Worm (Caenorhabditis elegans) whole organism, L1 larva: ENCODE data around the gene K08E4.8.

Experiments
- blmp-1 ChIP-seq: fragments of 150-350 bp; optimal IDR thresholded peaks from 2 replicates; lab custom pipeline; 2014; ENCODE audit warnings: missing biosample characterization, missing genetic modification characterization
- elt-2 ChIP-seq: sonication (generic microtip); optimal IDR thresholded peaks from 2 replicates; lab custom pipeline; 2016; ENCODE audit warnings: missing genetic modification characterization, mild to moderate bottlenecking, inconsistent platforms, missing compliant biosample characterization, missing genetic modification reagents
- fkh-10 ChIP-seq: sonication (generic microtip); optimal IDR thresholded peaks from 2 replicates; lab custom pipeline; 2017; ENCODE audit warnings: missing biosample characterization, missing genetic modification reagents, missing genetic modification characterization
- fos-1 ChIP-seq: fragments of 150-350 bp; optimal IDR thresholded peaks from 2 replicates; lab custom pipeline; 2014; ENCODE audit warnings: missing biosample characterization, missing genetic modification characterization
- nhr-11 ChIP-seq: fragments of 150-350 bp; optimal IDR thresholded peaks from 2 replicates; lab custom pipeline; 2014; ENCODE audit warnings: missing biosample characterization, missing genetic modification characterization
- nhr-12 ChIP-seq: sonication (generic microtip); optimal IDR thresholded peaks from 2 replicates; lab custom pipeline; 2017; ENCODE audit warnings: missing biosample characterization, missing genetic modification characterization
- tbx-2 ChIP-seq: sonication (generic microtip); optimal IDR thresholded peaks from 2 replicates; lab custom pipeline; 2016; ENCODE audit warnings: missing genetic modification characterization, missing compliant biosample characterization
- ztf-11 ChIP-seq, 2 experiments: sonication (generic microtip); optimal IDR thresholded peaks; 2 replicates each; lab custom pipeline; 2016 to 2017; ENCODE audit warnings: missing genetic modification characterization in 2 of 2, missing biosample characterization in 1 of 2, missing compliant biosample characterization in 1 of 2

DNA sequence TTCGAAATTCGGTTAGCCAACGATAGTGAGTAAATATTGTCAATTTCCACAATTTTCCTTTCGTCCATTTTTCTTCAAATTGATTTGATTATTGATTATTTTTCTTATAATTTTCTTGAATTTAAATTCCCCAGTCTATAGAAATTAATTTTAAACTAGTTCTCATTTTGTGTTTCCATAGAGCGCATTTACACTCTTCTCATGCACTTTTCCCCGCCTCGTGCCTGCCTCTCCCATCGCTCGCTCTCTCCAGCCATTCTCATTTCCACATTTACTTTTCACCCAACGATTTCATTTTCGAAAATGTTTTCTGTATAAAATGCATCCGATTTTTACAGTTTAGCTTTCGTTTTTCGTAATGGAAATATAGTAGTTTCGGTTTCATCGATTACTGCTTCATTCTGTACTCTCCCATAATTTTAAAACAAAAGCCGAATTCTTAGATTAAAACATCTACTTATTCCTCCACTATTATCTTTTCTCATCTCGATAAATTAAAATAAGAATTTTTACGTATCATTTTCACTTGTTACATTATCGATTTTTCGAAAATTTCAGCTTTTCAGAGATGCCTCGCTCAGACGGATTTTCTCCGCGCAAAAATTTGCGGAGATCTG lies 17.9 kb upstream of the K08E4.8 start, which contains the start of gene lex-1:
- no peak for TF ChIP-seq fkh-10
- no peak for TF ChIP-seq elt-2 (tag; lab: Kevin White, UChicago)
- TF ChIP-seq blmp-1 (tag; lab: Kevin White, UChicago), result peak; percentile 86
- TF ChIP-seq nhr-12 (tag; lab: Kevin White, UChicago), result no peak
- no peak for TF ChIP-seq fos-1 (tag; lab: Kevin White, UChicago)
- TF ChIP-seq ztf-11 (tag; optimal IDR thresholded peaks at IDR 0.05; lab: Kevin White, UChicago), result no peak
- no peak for TF ChIP-seq nhr-11
- peak; percentile 4 for TF ChIP-seq tbx-2 (tag; lab: Kevin White, UChicago)
